Worm (Caenorhabditis elegans): ENCODE data around the gene F48G7.7.

F48G7.7 gene

ce11 chrV:626321-626720 is at the start of gene F48G7.7:
TSS of gene F48G7.7 (minus strand) at chrV:626421.
- TF ChIP-seq blmp-1 (tag; optimal IDR thresholded peaks at IDR 0.05) = no peak
- no peak for TF ChIP-seq nhr-12 (tag; optimal IDR thresholded peaks at IDR 0.05)

- TF ChIP-seq lin-13 (tag; optimal IDR thresholded peaks at IDR 0.05) (no peak), mep-1 (tag; optimal IDR thresholded peaks at IDR 0.05) (no peak), flh-1 (GFP tag; optimal IDR thresholded peaks at IDR 0.05) (no peak), ceh-43 (GFP tag; optimal IDR thresholded peaks at IDR 0.05) (no peak), elt-1 (tag; optimal IDR thresholded peaks at IDR 0.05; ENCODE audit: borderline replicate concordance, insufficient read depth) (no peak), ces-1 (GFP tag; optimal IDR thresholded peaks at IDR 0.05) (no peak), unc-62 (GFP tag; optimal IDR thresholded peaks at IDR 0.05) (no peak), nhr-12 (tag; optimal IDR thresholded peaks at IDR 0.05) (no peak), ham-2 (GFP tag; optimal IDR thresholded peaks at IDR 0.05) (no peak), cnd-1 (tag; optimal IDR thresholded peaks at IDR 0.05) (no peak)
These were observed 48.0 kb upstream of the F48G7.7 start, which contains the start of gene sru-25 for ce11 chrV:674213-674612. TSS of gene sru-25 (minus strand) at chrV:674313.

ce11 chrV:671342-671741 is 45.1 kb upstream of the F48G7.7 start, which contains the start of gene sru-24:
TSS of gene sru-24 (minus strand) at chrV:671442.
- no peak for TF ChIP-seq ceh-39 (tag; optimal IDR thresholded peaks at IDR 0.05)

DNA sequence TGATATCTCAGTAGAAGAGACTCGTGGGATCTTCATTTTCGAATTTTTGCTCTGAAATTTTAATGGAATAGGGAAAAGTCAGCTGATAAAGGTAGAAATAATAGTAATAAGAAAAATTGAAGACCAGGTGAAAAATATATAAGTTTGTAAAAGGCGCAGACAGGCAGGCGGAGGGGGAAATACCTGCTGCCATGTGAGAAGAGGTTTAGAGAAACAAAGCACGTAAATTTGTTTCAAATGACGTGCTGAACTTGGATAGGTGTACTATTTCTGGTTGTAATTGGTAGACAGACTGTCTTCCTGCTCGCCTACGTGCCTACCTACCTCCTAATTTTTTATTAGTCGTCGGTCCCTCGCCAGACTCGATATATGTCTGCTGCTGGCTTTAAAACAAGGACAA is 41.2 kb upstream of the F48G7.7 start, which contains the start of gene nhr-180:
TSS of gene nhr-180 (minus strand) at position 52 of the 400 bp plus-strand sequence.
- TF ChIP-seq snpc-4 (tag; optimal IDR thresholded peaks at IDR 0.05) (no peak), zip-8 (tag; optimal IDR thresholded peaks at IDR 0.05) (no peak), ceh-83 (GFP tag; optimal IDR thresholded peaks at IDR 0.05) (no peak), sptf-1 (tag; optimal IDR thresholded peaks at IDR 0.05) (no peak), hlh-1 (tag; optimal IDR thresholded peaks at IDR 0.05) (no peak), elt-1 (tag; optimal IDR thresholded peaks at IDR 0.05; ENCODE audit: borderline replicate concordance, insufficient read depth) (no peak), unc-39 (tag; optimal IDR thresholded peaks at IDR 0.05) (no peak), bed-3 (GFP tag; optimal IDR thresholded peaks at IDR 0.05) (no peak), elt-3 (tag; optimal IDR thresholded peaks at IDR 0.05) (no peak), drap-1 (GFP tag; optimal IDR thresholded peaks at IDR 0.05) (no peak)

DNA sequence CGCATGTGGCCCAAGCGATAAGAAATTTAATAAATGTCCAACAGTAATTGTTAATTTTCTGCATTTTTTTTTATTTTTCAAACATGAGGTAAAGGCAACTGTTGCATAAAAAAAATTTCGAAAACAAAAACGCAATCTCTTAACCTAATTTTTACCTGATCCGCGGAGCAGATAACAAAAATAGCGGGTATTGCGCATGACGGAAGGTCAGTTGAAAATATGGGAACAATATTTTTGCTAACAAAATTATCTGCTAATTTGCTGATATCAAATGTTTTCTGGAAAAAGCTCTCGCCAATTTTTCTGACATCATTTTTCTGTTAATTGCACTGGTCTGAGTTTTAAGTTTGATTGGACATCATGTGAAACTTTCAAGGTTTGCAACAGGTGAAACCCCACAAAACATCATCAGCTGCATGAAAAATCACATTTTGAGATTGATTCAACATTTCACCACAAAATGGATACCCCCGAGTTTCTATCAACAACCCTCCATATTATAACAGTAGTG is 38.2 kb upstream of the F48G7.7 start, which contains the start of the genes F31F4.11 and srh-266:
TSS of gene F31F4.11 (minus strand) at position 101 of the 511 bp plus-strand sequence.
TSS of gene srh-266 (plus strand) at position 461 of the 511 bp plus-strand sequence.
- TF ChIP-seq lin-13 (tag; optimal IDR thresholded peaks at IDR 0.05) (no peak), unc-62 (GFP tag; optimal IDR thresholded peaks at IDR 0.05) (no peak), ham-2 (GFP tag; optimal IDR thresholded peaks at IDR 0.05) (no peak), nhr-2 (tag; optimal IDR thresholded peaks at IDR 0.05) (no peak), mep-1 (tag; optimal IDR thresholded peaks at IDR 0.05) (no peak), ces-1 (GFP tag; optimal IDR thresholded peaks at IDR 0.05) (no peak), lin-32 (GFP tag; optimal IDR thresholded peaks at IDR 0.05) (no peak), pha-4 (tag; optimal IDR thresholded peaks at IDR 0.05) (no peak), M03D4.4 (tag; optimal IDR thresholded peaks at IDR 0.05) (no peak), ceh-83 (GFP tag; optimal IDR thresholded peaks at IDR 0.05) (no peak), ceh-39 (tag; optimal IDR thresholded peaks at IDR 0.05) (no peak), hlh-1 (tag; optimal IDR thresholded peaks at IDR 0.05) (no peak), sem-2 (GFP tag; optimal IDR thresholded peaks at IDR 0.05) (no peak), drap-1 (GFP tag; optimal IDR thresholded peaks at IDR 0.05) (no peak), unc-39 (tag; optimal IDR thresholded peaks at IDR 0.05) (no peak), unc-120 (tag; optimal IDR thresholded peaks at IDR 0.05; ENCODE audit: poor library complexity, severe bottlenecking) (no peak), elt-3 (tag; optimal IDR thresholded peaks at IDR 0.05) (no peak), tbx-8 (GFP tag; optimal IDR thresholded peaks at IDR 0.05) (no peak), snpc-4 (tag; optimal IDR thresholded peaks at IDR 0.05) (no peak)

DNA sequence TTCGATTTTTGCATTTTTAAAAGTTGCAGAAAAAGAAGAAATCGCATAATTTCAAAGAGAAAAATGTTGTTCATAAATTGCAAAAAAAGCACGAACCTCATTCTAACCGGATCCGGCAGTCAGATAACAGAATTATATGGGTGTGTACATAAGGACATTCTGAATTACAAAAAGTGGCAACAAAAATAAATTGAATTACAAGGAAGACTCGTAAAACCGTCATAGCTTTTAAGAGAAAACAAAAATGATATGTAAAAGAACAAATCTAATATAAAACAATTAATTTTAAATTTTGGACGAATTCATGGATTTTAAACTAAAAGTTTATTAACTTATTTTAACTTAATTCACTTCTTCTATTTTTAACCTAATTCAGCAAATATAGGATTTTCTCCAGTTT is 34.0 kb upstream of the F48G7.7 start, which contains the start of gene F31F4.17:
TSS of gene F31F4.17 (minus strand) at position 101 of the 400 bp plus-strand sequence.
- TF ChIP-seq nhr-28 (tag; optimal IDR thresholded peaks at IDR 0.05) (no peak), snpc-4 (tag; optimal IDR thresholded peaks at IDR 0.05) (no peak), pha-4 (tag; optimal IDR thresholded peaks at IDR 0.05) (no peak), tbx-8 (GFP tag; optimal IDR thresholded peaks at IDR 0.05) (no peak), unc-120 (tag; optimal IDR thresholded peaks at IDR 0.05; ENCODE audit: poor library complexity, severe bottlenecking) (no peak), ham-2 (GFP tag; optimal IDR thresholded peaks at IDR 0.05) (no peak), drap-1 (GFP tag; optimal IDR thresholded peaks at IDR 0.05) (no peak), nhr-76 (tag; optimal IDR thresholded peaks at IDR 0.05) (no peak), ztf-11 (tag; optimal IDR thresholded peaks at IDR 0.05) (no peak), unc-39 (tag; optimal IDR thresholded peaks at IDR 0.05) (no peak), nhr-2 (tag; optimal IDR thresholded peaks at IDR 0.05) (no peak), lsy-2 (tag; optimal IDR thresholded peaks at IDR 0.05) (no peak), hlh-1 (tag; optimal IDR thresholded peaks at IDR 0.05) (no peak)

Data from whole organism, mixed stage, embryonic.